Worm (Caenorhabditis elegans) whole organism, late embryonic: ENCODE data around the gene Y66D12A.19.

Source experiments
- ama-1 ChIP-seq: fragments of 150-350 bp; optimal IDR thresholded peaks from 2 replicates; lab custom pipeline; 2014
- ceh-14 ChIP-seq: sonication (generic microtip); optimal IDR thresholded peaks from 2 replicates; lab custom pipeline; 2016; ENCODE audit warnings: missing genotype, missing genetic modification characterization, missing compliant biosample characterization
- ceh-18 ChIP-seq: sonication (generic microtip); optimal IDR thresholded peaks from 2 replicates; lab custom pipeline; 2016; ENCODE audit warnings: missing genetic modification characterization, missing compliant biosample characterization
- ceh-9 ChIP-seq: sonication (generic microtip); optimal IDR thresholded peaks from 2 replicates; lab custom pipeline; 2016; ENCODE audit warnings: mild to moderate bottlenecking, missing genetic modification characterization, inconsistent platforms, missing compliant biosample characterization
- hlh-15 ChIP-seq: sonication (generic microtip); optimal IDR thresholded peaks from 2 replicates; lab custom pipeline; 2016; ENCODE audit warnings: missing genetic modification characterization, missing compliant biosample characterization
- hlh-30 ChIP-seq: sonication (generic microtip); optimal IDR thresholded peaks from 2 replicates; lab custom pipeline; 2017; ENCODE audit warnings: antibody characterized with exemption, missing genetic modification characterization, missing compliant biosample characterization; ENCODE audit not compliant: insufficient read depth
- lin-11 ChIP-seq: fragments of 200-800 bp; sonication (Bioruptor generic); optimal IDR thresholded peaks from 2 replicates; lab custom pipeline; 2018; ENCODE audit warnings: mild to moderate bottlenecking, missing genetic modification characterization, missing compliant biosample characterization
- nfya-1 ChIP-seq: sonication (generic microtip); optimal IDR thresholded peaks from 2 replicates; lab custom pipeline; 2017; ENCODE audit warnings: missing genetic modification characterization, mild to moderate bottlenecking, missing compliant biosample characterization, antibody characterized with exemption, moderate library complexity
- pag-3 ChIP-seq: sonication (generic microtip); optimal IDR thresholded peaks from 2 replicates; lab custom pipeline; 2016; ENCODE audit warnings: missing compliant biosample characterization, missing genetic modification characterization, borderline replicate concordance

- no peak for TF ChIP-seq hlh-15 (tag; lab: Kevin White, UChicago)
- no peak for TF ChIP-seq lin-11 (tag; lab: Kevin White, UChicago)
- no peak for TF ChIP-seq ama-1 (lab: Kevin White, UChicago)
- no peak for TF ChIP-seq hlh-30
- no peak for TF ChIP-seq ceh-18 (tag; lab: Kevin White, UChicago)
- no peak for TF ChIP-seq ceh-9 (tag; lab: Kevin White, UChicago)
- peak; percentile 64 for TF ChIP-seq nfya-1 (tag; lab: Kevin White, UChicago)
- TF ChIP-seq ceh-14 (tag; lab: Kevin White, UChicago), result no peak
- TF ChIP-seq pag-3 (tag; lab: Kevin White, UChicago), result no peak
Observed at ce11 chrIII:11488662-11489349, 20.1 kb upstream of the Y66D12A.19 start.
